Fruit fly (Drosophila melanogaster) whole organism, pupa: ENCODE data around the gene aub.
A peak's percentile ranks its signal among the peaks of the same experiment; 100 is the strongest.

Experiments used
- CG10348 ChIP-seq: fragments of 200-800 bp; sonication (Bioruptor generic); IDR thresholded peaks from 2 replicates; pipeline ENCODE4 v1.3.6; 2022; ENCODE audit warnings: missing biosample characterization, missing genetic modification characterization
- CG12605 ChIP-seq: fragments of 200-800 bp; sonication (Bioruptor generic); IDR thresholded peaks from 2 replicates; pipeline ENCODE4 v1.3.6; 2022; ENCODE audit warnings: missing biosample characterization, missing genetic modification characterization
- CG13204 ChIP-seq: fragments of 200-800 bp; sonication (Bioruptor generic); optimal IDR thresholded peaks from 2 replicates; lab custom pipeline; 2018; ENCODE audit warnings: missing biosample characterization, mild to moderate bottlenecking, missing genetic modification characterization, moderate library complexity
- CG14655 ChIP-seq: fragments of 200-800 bp; sonication (Bioruptor generic); optimal IDR thresholded peaks from 3 replicates; lab custom pipeline; 2017; ENCODE audit warnings: mild to moderate bottlenecking, missing biosample characterization, missing genetic modification reagents, missing genetic modification characterization
- CG15710 ChIP-seq: fragments of 200-800 bp; sonication (Bioruptor generic); optimal IDR thresholded peaks from 2 replicates; lab custom pipeline; 2018; ENCODE audit warnings: missing biosample characterization, mild to moderate bottlenecking, missing genetic modification characterization, moderate library complexity
- CG17806 ChIP-seq: fragments of 200-800 bp; sonication (Bioruptor generic); optimal IDR thresholded peaks from 2 replicates; lab custom pipeline; 2018; ENCODE audit warnings: missing biosample characterization, mild to moderate bottlenecking, missing genetic modification characterization, moderate library complexity
- CG32121 ChIP-seq: fragments of 200-800 bp; sonication (Bioruptor generic); IDR thresholded peaks from 2 replicates; pipeline ENCODE4 v1.3.6; 2022; ENCODE audit warnings: missing biosample characterization, missing genetic modification characterization
- CG34367 ChIP-seq: fragments of 200-800 bp; sonication (Bioruptor generic); optimal IDR thresholded peaks from 2 replicates; lab custom pipeline; 2018; ENCODE audit warnings: missing biosample characterization, mild to moderate bottlenecking, missing genetic modification characterization
- CG4496 ChIP-seq: fragments of 200-800 bp; sonication (Bioruptor generic); IDR thresholded peaks from 3 replicates; pipeline ENCODE4 v1.3.6; 2022; ENCODE audit warnings: missing biosample characterization, missing genetic modification characterization
- CG8159 ChIP-seq: fragments of 200-800 bp; sonication (Bioruptor generic); optimal IDR thresholded peaks from 3 replicates; lab custom pipeline; 2018; ENCODE audit warnings: missing biosample characterization, mild to moderate bottlenecking, missing genetic modification characterization, moderate library complexity
- CG8301 ChIP-seq: fragments of 200-800 bp; sonication (Bioruptor generic); optimal IDR thresholded peaks from 2 replicates; lab custom pipeline; 2018; ENCODE audit warnings: missing biosample characterization, mild to moderate bottlenecking, missing genetic modification characterization
- CG9948 ChIP-seq: fragments of 200-800 bp; sonication (Bioruptor generic); optimal IDR thresholded peaks from 2 replicates; lab custom pipeline; 2018; ENCODE audit warnings: missing biosample characterization, mild to moderate bottlenecking, missing genetic modification characterization, moderate library complexity
- D1 ChIP-seq: fragments of 200-800 bp; sonication (Bioruptor generic); optimal IDR thresholded peaks from 2 replicates; lab custom pipeline; 2018; ENCODE audit warnings: missing biosample characterization, mild to moderate bottlenecking, missing genetic modification characterization, moderate library complexity
- EcR ChIP-seq: fragments of 200-800 bp; sonication (Bioruptor generic); optimal IDR thresholded peaks from 3 replicates; lab custom pipeline; 2019; ENCODE audit warnings: missing biosample characterization, missing genetic modification characterization, mild to moderate bottlenecking, moderate library complexity, missing genetic modification reagents
- Ets98B ChIP-seq: fragments of 200-800 bp; sonication (Bioruptor generic); IDR thresholded peaks from 2 replicates; pipeline ENCODE4 v1.3.6; 2022; ENCODE audit warnings: missing biosample characterization, missing genetic modification characterization
- Pif1A ChIP-seq: fragments of 200-800 bp; sonication (Bioruptor generic); optimal IDR thresholded peaks from 3 replicates; lab custom pipeline; 2016; ENCODE audit warnings: missing biosample characterization, missing genetic modification characterization
- Pif1B ChIP-seq: fragments of 200-800 bp; sonication (Bioruptor generic); optimal IDR thresholded peaks from 3 replicates; lab custom pipeline; 2016; ENCODE audit warnings: missing biosample characterization, missing genetic modification characterization
- Snoo ChIP-seq: fragments of 200-800 bp; sonication (Bioruptor generic); optimal IDR thresholded peaks from 3 replicates; lab custom pipeline; 2017; ENCODE audit warnings: missing biosample characterization, mild to moderate bottlenecking, missing genetic modification characterization, inconsistent platforms
- fd96Ca ChIP-seq: fragments of 200-800 bp; sonication (Bioruptor generic); IDR thresholded peaks from 3 replicates; pipeline ENCODE4 v1.3.6; 2022; ENCODE audit warnings: missing biosample characterization, missing genetic modification characterization
- gl ChIP-seq: fragments of 200-800 bp; sonication (Bioruptor generic); optimal IDR thresholded peaks from 2 replicates; lab custom pipeline; 2018; ENCODE audit warnings: missing biosample characterization, mild to moderate bottlenecking, missing genetic modification characterization
- rn ChIP-seq: fragments of 200-800 bp; sonication (Bioruptor generic); IDR thresholded peaks from 2 replicates; pipeline ENCODE4 v1.3.6; 2022; ENCODE audit warnings: missing biosample characterization, missing genetic modification characterization

The aub gene

dm6 chr2L:11034495-11034894, 33.2 kb upstream of the aub start, which contains the start of gene CG18666:
Gene CG18666 (plus strand): TSS chr2L:11034795.
- TF ChIP-seq D1 (tag; lab: Kevin White, UChicago): no peak
- TF ChIP-seq CG12605: no peak
- no peak for TF ChIP-seq CG4496 (GFP tag; lab: Robert Waterston, UW)
- TF ChIP-seq fd96Ca: no peak
- no peak for TF ChIP-seq CG34367 (tag; lab: Kevin White, UChicago)

DNA sequence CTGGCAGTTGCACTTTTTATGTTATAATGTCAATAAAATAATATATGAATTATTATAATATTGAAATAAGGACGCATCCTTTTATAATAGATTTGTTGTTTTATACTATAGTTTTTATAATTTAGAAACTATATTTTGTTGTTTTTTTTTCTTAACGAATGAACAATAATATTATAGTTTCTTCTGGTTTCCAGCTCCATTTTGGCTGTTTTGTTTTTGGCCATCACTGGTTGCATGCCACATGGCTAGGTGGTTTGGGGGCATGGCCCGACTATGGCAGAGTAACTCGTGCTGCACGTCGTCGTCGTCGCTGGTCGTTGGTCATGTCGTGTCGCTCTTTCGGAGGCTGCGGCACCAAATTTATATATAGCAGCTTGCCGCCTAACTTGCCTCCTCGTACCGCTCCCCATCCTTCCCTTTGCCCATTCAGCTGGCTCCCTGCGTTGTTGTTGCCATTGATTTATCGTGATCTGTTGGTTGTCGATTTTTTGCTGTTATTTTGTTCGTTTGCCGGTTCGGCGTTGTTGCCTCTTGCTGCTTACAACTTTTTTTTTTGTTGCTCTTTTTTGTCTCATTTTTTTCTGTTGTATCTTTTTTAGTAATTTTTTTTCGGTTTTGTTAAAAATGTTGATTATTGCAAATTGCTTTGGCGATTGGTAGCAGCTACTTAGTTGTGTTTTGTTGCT, 31.2 kb upstream of the aub start:
- TF ChIP-seq gl (peak; percentile 38), CG4496 (GFP tag; lab: Robert Waterston, UW) (peak; percentile 74; the same call in 2 of the 3 replicates), CG32121 (GFP tag; lab: Robert Waterston, UW) (peak; percentile 21), D1 (tag; lab: Kevin White, UChicago) (no peak), CG8301 (no peak), rn (peak; percentile 21; the same call in 1 of the 2 replicates), CG9948 (peak; percentile 6), CG13204 (GFP tag; lab: Kevin White, UChicago) (peak; percentile 74), Pif1A (peak; percentile 36), CG17806 (no peak), EcR (GFP tag; lab: Kevin White, UChicago) (no peak), Pif1B (GFP tag; lab: Kevin White, UChicago) (no peak), fd96Ca (peak; percentile 16; the same call in 1 of the 3 replicates), CG12605 (peak; percentile 88), Ets98B (GFP tag; lab: Robert Waterston, UW) (peak; percentile 60; the same call in 1 of the 2 replicates), CG10348 (GFP tag; lab: Robert Waterston, UW) (no peak), CG14655 (GFP tag; lab: Kevin White, UChicago) (peak; percentile 58), CG34367 (tag; lab: Kevin White, UChicago) (no peak)

- TF ChIP-seq CG8301 (no peak), CG34367 (tag; lab: Kevin White, UChicago) (no peak), EcR (GFP tag; lab: Kevin White, UChicago) (peak; percentile 92)
- TF ChIP-seq, all 21 proteins: peak for 1
Observed at dm6 chr2L:11027825-11028496, 26.7 kb upstream of the aub start.

dm6 chr2L:11027213-11027612, 25.9 kb upstream of the aub start:
- no peak for TF ChIP-seq CG8301
- no peak for TF ChIP-seq CG8159 (tag; lab: Kevin White, UChicago)
- TF ChIP-seq EcR (GFP tag; lab: Kevin White, UChicago): peak; percentile 84
- TF ChIP-seq D1 (tag; lab: Kevin White, UChicago): no peak
- TF ChIP-seq CG9948: no peak
- no peak for TF ChIP-seq CG4496 (GFP tag; lab: Robert Waterston, UW)
- no peak for TF ChIP-seq Pif1A
- no peak for TF ChIP-seq Ets98B (GFP tag; lab: Robert Waterston, UW)
- no peak for TF ChIP-seq CG12605
- TF ChIP-seq gl: peak; percentile 53
- no peak for TF ChIP-seq fd96Ca

DNA sequence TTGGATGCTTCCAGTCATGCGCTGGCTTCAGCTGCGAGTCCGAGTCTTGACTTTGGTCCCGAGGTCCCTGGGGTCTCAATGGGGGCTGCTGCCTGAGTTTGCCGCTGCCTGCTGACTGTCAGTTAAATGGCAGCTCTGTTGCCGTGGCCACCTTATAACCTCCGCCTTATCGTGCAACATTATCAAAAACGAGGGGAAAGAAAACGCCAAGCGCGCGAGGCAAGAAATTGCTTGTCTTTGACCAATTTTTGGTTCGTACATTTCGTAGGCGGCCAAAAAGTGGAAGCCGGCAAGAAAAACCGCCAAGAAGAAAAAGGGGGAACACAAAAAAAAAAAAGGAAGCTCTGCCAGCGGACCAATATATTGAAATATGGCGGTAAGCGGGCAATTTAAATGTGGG, 22.6 kb upstream of the aub start:
- TF ChIP-seq fd96Ca (no peak), CG17806 (no peak), D1 (tag; lab: Kevin White, UChicago) (no peak), CG8159 (tag; lab: Kevin White, UChicago) (no peak), Ets98B (GFP tag; lab: Robert Waterston, UW) (no peak), CG10348 (GFP tag; lab: Robert Waterston, UW) (no peak), EcR (GFP tag; lab: Kevin White, UChicago) (no peak), Pif1A (no peak), CG15710 (tag; lab: Kevin White, UChicago) (no peak), gl (no peak), CG32121 (GFP tag; lab: Robert Waterston, UW) (no peak), CG8301 (no peak), CG14655 (GFP tag; lab: Kevin White, UChicago) (no peak), rn (no peak), CG9948 (no peak), CG34367 (tag; lab: Kevin White, UChicago) (no peak), Snoo (tag; lab: Kevin White, UChicago) (no peak), CG4496 (GFP tag; lab: Robert Waterston, UW) (no peak), CG12605 (no peak), Pif1B (GFP tag; lab: Kevin White, UChicago) (no peak)

DNA sequence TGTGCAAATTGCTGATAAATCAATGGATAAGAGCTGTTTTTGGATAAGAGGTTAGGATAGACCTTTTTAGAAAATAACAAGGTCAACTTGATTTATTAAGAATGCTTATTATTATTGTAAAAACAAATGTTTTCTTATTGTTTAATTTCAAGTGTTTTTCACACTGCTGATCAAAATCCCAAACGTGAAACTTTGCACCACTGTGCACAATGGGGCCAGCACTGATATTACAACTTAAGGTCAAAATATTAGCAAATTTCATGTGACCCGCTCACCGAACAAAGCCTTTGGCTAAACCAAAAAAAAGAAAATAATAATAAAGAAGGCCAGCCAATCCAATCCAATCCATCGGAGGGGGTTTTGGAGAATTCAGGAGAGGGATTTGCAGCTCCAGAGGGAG, 21.5 kb upstream of the aub start:
- peak; percentile 14 for TF ChIP-seq CG9948
- TF ChIP-seq EcR (GFP tag; lab: Kevin White, UChicago): no peak
- TF ChIP-seq CG14655 (GFP tag; lab: Kevin White, UChicago): peak; percentile 1
- TF ChIP-seq Pif1A: peak; percentile 12
- peak; percentile 19 for TF ChIP-seq CG8159 (tag; lab: Kevin White, UChicago)
- TF ChIP-seq D1 (tag; lab: Kevin White, UChicago): no peak
- no peak for TF ChIP-seq Pif1B (GFP tag; lab: Kevin White, UChicago)
- no peak for TF ChIP-seq gl
- no peak for TF ChIP-seq CG4496 (GFP tag; lab: Robert Waterston, UW)
- TF ChIP-seq CG10348 (GFP tag; lab: Robert Waterston, UW): no peak
- no peak for TF ChIP-seq fd96Ca
- TF ChIP-seq CG15710 (tag; lab: Kevin White, UChicago): no peak
- TF ChIP-seq CG17806: peak; percentile 14
- TF ChIP-seq CG8301: peak; percentile 2
- TF ChIP-seq Ets98B (GFP tag; lab: Robert Waterston, UW): no peak
- no peak for TF ChIP-seq rn
- no peak for TF ChIP-seq CG34367 (tag; lab: Kevin White, UChicago)
- no peak for TF ChIP-seq CG13204 (GFP tag; lab: Kevin White, UChicago)
- TF ChIP-seq CG12605: no peak
- no peak for TF ChIP-seq Snoo (tag; lab: Kevin White, UChicago)
- no peak for TF ChIP-seq CG32121 (GFP tag; lab: Robert Waterston, UW)
- TF ChIP-seq, all 21 proteins: peak for 6
